Worm (Caenorhabditis elegans) whole organism, late embryonic: Measurements from ENCODE around the gene swsn-4.

Experiments
- C08G9.2 ChIP-seq: sonication (generic microtip); optimal IDR thresholded peaks from 2 replicates; lab custom pipeline; 2016; ENCODE audit warnings: mild to moderate bottlenecking, missing genetic modification characterization, moderate library complexity, missing compliant biosample characterization
- F13H6.1 ChIP-seq: sonication (generic microtip); optimal IDR thresholded peaks from 2 replicates; lab custom pipeline; 2016; ENCODE audit warnings: missing genetic modification characterization, missing compliant biosample characterization
- K02D7.2 ChIP-seq: sonication (generic microtip); optimal IDR thresholded peaks from 2 replicates; lab custom pipeline; 2017; ENCODE audit warnings: mild to moderate bottlenecking, missing genetic modification characterization, missing compliant biosample characterization
- Y22D7AL.16 ChIP-seq: sonication (generic microtip); optimal IDR thresholded peaks from 2 replicates; lab custom pipeline; 2016; ENCODE audit warnings: missing genetic modification characterization, missing compliant biosample characterization
- ahr-1 ChIP-seq: sonication (generic microtip); optimal IDR thresholded peaks from 2 replicates; lab custom pipeline; 2016; ENCODE audit warnings: missing genetic modification characterization, missing compliant biosample characterization
- ama-1 ChIP-seq: fragments of 150-350 bp; optimal IDR thresholded peaks from 2 replicates; lab custom pipeline; 2014
- ceh-18 ChIP-seq: sonication (generic microtip); optimal IDR thresholded peaks from 2 replicates; lab custom pipeline; 2016; ENCODE audit warnings: missing genetic modification characterization, missing compliant biosample characterization
- ceh-19 ChIP-seq: fragments of 200-800 bp; sonication (Bioruptor generic); optimal IDR thresholded peaks from 2 replicates; lab custom pipeline; 2018; ENCODE audit warnings: mild to moderate bottlenecking, missing genetic modification characterization, missing compliant biosample characterization
- ceh-2 ChIP-seq: sonication (generic microtip); optimal IDR thresholded peaks from 2 replicates; lab custom pipeline; 2016; ENCODE audit warnings: missing genotype, missing genetic modification characterization, missing compliant biosample characterization
- ceh-22 ChIP-seq: sonication (generic microtip); optimal IDR thresholded peaks from 2 replicates; lab custom pipeline; 2017; ENCODE audit warnings: missing biosample characterization, missing genetic modification characterization
- ceh-24 ChIP-seq: sonication (generic microtip); optimal IDR thresholded peaks from 2 replicates; lab custom pipeline; 2016; ENCODE audit warnings: mild to moderate bottlenecking, missing genetic modification characterization, missing compliant biosample characterization
- ceh-30 ChIP-seq: fragments of 150-350 bp; optimal IDR thresholded peaks from 2 replicates; lab custom pipeline; 2014; ENCODE audit warnings: missing biosample characterization, missing genetic modification characterization
- ceh-34 ChIP-seq: sonication (generic microtip); optimal IDR thresholded peaks from 2 replicates; lab custom pipeline; 2016; ENCODE audit warnings: mild to moderate bottlenecking, missing genetic modification characterization, missing compliant biosample characterization
- ceh-48 ChIP-seq: sonication (generic microtip); optimal IDR thresholded peaks from 2 replicates; lab custom pipeline; 2016; ENCODE audit warnings: missing genetic modification characterization, inconsistent platforms, missing compliant biosample characterization
- ceh-9 ChIP-seq: sonication (generic microtip); optimal IDR thresholded peaks from 2 replicates; lab custom pipeline; 2016; ENCODE audit warnings: mild to moderate bottlenecking, missing genetic modification characterization, inconsistent platforms, missing compliant biosample characterization
- che-1 ChIP-seq: sonication (generic microtip); optimal IDR thresholded peaks from 2 replicates; lab custom pipeline; 2016; ENCODE audit warnings: mild to moderate bottlenecking, missing genetic modification characterization, missing compliant biosample characterization
- dve-1 ChIP-seq: sonication (generic microtip); optimal IDR thresholded peaks from 2 replicates; lab custom pipeline; 2017; ENCODE audit warnings: antibody characterized with exemption, mild to moderate bottlenecking, missing genetic modification characterization, missing compliant biosample characterization
- eyg-1 ChIP-seq: sonication (generic microtip); optimal IDR thresholded peaks from 2 replicates; lab custom pipeline; 2016; ENCODE audit warnings: missing genotype, missing genetic modification characterization, missing compliant biosample characterization
- fkh-6 ChIP-seq: sonication (generic microtip); optimal IDR thresholded peaks from 2 replicates; lab custom pipeline; 2016; ENCODE audit warnings: missing genetic modification characterization, missing compliant biosample characterization
- gmeb-2 ChIP-seq: sonication (generic microtip); optimal IDR thresholded peaks from 2 replicates; lab custom pipeline; 2016; ENCODE audit warnings: missing genetic modification characterization, inconsistent platforms, missing compliant biosample characterization
- hlh-13 ChIP-seq: fragments of 200-800 bp; sonication (Bioruptor generic); optimal IDR thresholded peaks from 2 replicates; lab custom pipeline; 2018; ENCODE audit warnings: mild to moderate bottlenecking, missing genetic modification characterization, missing compliant biosample characterization
- hlh-15 ChIP-seq: sonication (generic microtip); optimal IDR thresholded peaks from 2 replicates; lab custom pipeline; 2016; ENCODE audit warnings: missing genetic modification characterization, missing compliant biosample characterization
- hlh-30 ChIP-seq: sonication (generic microtip); optimal IDR thresholded peaks from 2 replicates; lab custom pipeline; 2017; ENCODE audit warnings: antibody characterized with exemption, missing genetic modification characterization, missing compliant biosample characterization; ENCODE audit not compliant: insufficient read depth
- hlh-6 ChIP-seq: sonication (generic microtip); optimal IDR thresholded peaks from 2 replicates; lab custom pipeline; 2016; ENCODE audit warnings: missing genotype, missing genetic modification characterization, missing compliant biosample characterization
- lin-11 ChIP-seq: fragments of 200-800 bp; sonication (Bioruptor generic); optimal IDR thresholded peaks from 2 replicates; lab custom pipeline; 2018; ENCODE audit warnings: mild to moderate bottlenecking, missing genetic modification characterization, missing compliant biosample characterization
- mec-3 ChIP-seq: sonication (generic microtip); optimal IDR thresholded peaks from 2 replicates; lab custom pipeline; 2016; ENCODE audit warnings: borderline replicate concordance, missing genetic modification characterization, missing compliant biosample characterization
- nfya-1 ChIP-seq: sonication (generic microtip); optimal IDR thresholded peaks from 2 replicates; lab custom pipeline; 2017; ENCODE audit warnings: missing genetic modification characterization, mild to moderate bottlenecking, missing compliant biosample characterization, antibody characterized with exemption, moderate library complexity
- nhr-11 ChIP-seq: fragments of 150-350 bp; optimal IDR thresholded peaks from 2 replicates; lab custom pipeline; 2014; ENCODE audit warnings: missing biosample characterization, missing genetic modification characterization
- nhr-232 ChIP-seq: sonication (generic microtip); optimal IDR thresholded peaks from 2 replicates; lab custom pipeline; 2016; ENCODE audit warnings: missing genetic modification characterization, missing compliant biosample characterization
- npax-4 ChIP-seq: sonication (generic microtip); optimal IDR thresholded peaks from 2 replicates; lab custom pipeline; 2016; ENCODE audit warnings: missing genetic modification characterization, missing compliant biosample characterization
- odd-2 ChIP-seq: sonication (generic microtip); optimal IDR thresholded peaks from 2 replicates; lab custom pipeline; 2017; ENCODE audit warnings: antibody characterized with exemption, mild to moderate bottlenecking, missing genetic modification characterization, missing compliant biosample characterization
- pag-3 ChIP-seq: sonication (generic microtip); optimal IDR thresholded peaks from 2 replicates; lab custom pipeline; 2016; ENCODE audit warnings: missing compliant biosample characterization, missing genetic modification characterization, borderline replicate concordance
- pat-9 ChIP-seq: fragments of 200-800 bp; sonication (Bioruptor generic); optimal IDR thresholded peaks from 2 replicates; lab custom pipeline; 2018; ENCODE audit warnings: mild to moderate bottlenecking, missing genetic modification characterization, moderate library complexity, missing compliant biosample characterization
- pha-4 ChIP-seq: fragments of 150-350 bp; optimal IDR thresholded peaks from 2 replicates; lab custom pipeline; 2018; ENCODE audit warnings: missing biosample characterization, missing genetic modification reagents, missing genetic modification characterization
- pros-1 ChIP-seq: fragments of 150-350 bp; optimal IDR thresholded peaks from 2 replicates; lab custom pipeline; 2014; ENCODE audit warnings: missing biosample characterization, missing genetic modification reagents, missing genetic modification characterization
- rnt-1 ChIP-seq: sonication (generic microtip); optimal IDR thresholded peaks from 2 replicates; lab custom pipeline; 2016; ENCODE audit warnings: missing genetic modification characterization, missing compliant biosample characterization
- sdc-2 ChIP-seq: sonication (generic microtip); optimal IDR thresholded peaks from 2 replicates; lab custom pipeline; 2016; ENCODE audit warnings: missing genotype, missing genetic modification characterization, missing compliant biosample characterization
- sox-4 ChIP-seq: sonication (generic microtip); optimal IDR thresholded peaks from 2 replicates; lab custom pipeline; 2017; ENCODE audit warnings: mild to moderate bottlenecking, missing genetic modification characterization, inconsistent platforms, missing compliant biosample characterization
- syd-9 ChIP-seq: sonication (generic microtip); optimal IDR thresholded peaks from 2 replicates; lab custom pipeline; 2016; ENCODE audit warnings: mild to moderate bottlenecking, missing genetic modification characterization, moderate library complexity, missing compliant biosample characterization
- tbx-2 ChIP-seq: sonication (generic microtip); optimal IDR thresholded peaks from 2 replicates; lab custom pipeline; 2016; ENCODE audit warnings: missing genetic modification characterization, missing compliant biosample characterization
- tbx-7 ChIP-seq: sonication (generic microtip); optimal IDR thresholded peaks from 2 replicates; lab custom pipeline; 2016; ENCODE audit warnings: missing genotype, missing genetic modification characterization, missing compliant biosample characterization
- unc-3 ChIP-seq, 2 experiments: fragments of 200-800 bp in 1 of 2; sonication (Bioruptor generic) in 1 of 2; sonication (generic microtip) in 1 of 2; conservative IDR thresholded peaks in 1 of 2; optimal IDR thresholded peaks in 1 of 2; 2 replicates each; pipeline versions ENCODE4 v1.3.6 to Lab custom; 2016 to 2022; ENCODE audit warnings: missing compliant biosample characterization in 2 of 2, missing genetic modification characterization in 2 of 2, missing genetic modification reagents in 1 of 2
- unc-55 ChIP-seq: sonication (generic microtip); optimal IDR thresholded peaks from 2 replicates; lab custom pipeline; 2017; ENCODE audit warnings: missing biosample characterization, missing genetic modification reagents, missing genetic modification characterization
- zip-5 ChIP-seq: sonication (generic microtip); optimal IDR thresholded peaks from 2 replicates; lab custom pipeline; 2016; ENCODE audit warnings: missing genetic modification characterization, missing compliant biosample characterization
- ztf-16 ChIP-seq: sonication (generic microtip); optimal IDR thresholded peaks from 2 replicates; lab custom pipeline; 2017; ENCODE audit warnings: missing genetic modification characterization, missing compliant biosample characterization

Gene swsn-4

ce11 chrIV:11126004-11126027 lies at the start of gene swsn-4:
Gene swsn-4, plus strand, starts transcription at chrIV:11126024.
- no peak for TF ChIP-seq sdc-2 (tag; lab: Kevin White, UChicago)
- no peak for TF ChIP-seq pha-4
- TF ChIP-seq ceh-48 (tag; lab: Kevin White, UChicago), result no peak
- TF ChIP-seq sox-4 (tag; lab: Kevin White, UChicago), result no peak
- no peak for TF ChIP-seq rnt-1 (tag; lab: Kevin White, UChicago)
- TF ChIP-seq lin-11 (tag; lab: Kevin White, UChicago), result no peak
- no peak for TF ChIP-seq ceh-2 (tag; lab: Kevin White, UChicago)
- no peak for TF ChIP-seq hlh-15 (tag; lab: Kevin White, UChicago)
- TF ChIP-seq, all 69 proteins: peak for 0

ce11 chrIV:11078482-11078881 lies 47.3 kb upstream of the swsn-4 start, which contains the start of gene Y5F2A.4:
Gene Y5F2A.4, minus strand, starts transcription at chrIV:11078582.
- no peak for TF ChIP-seq F13H6.1 (tag; lab: Kevin White, UChicago)

- TF ChIP-seq npax-4, result no peak
- peak; percentile 26 for TF ChIP-seq ama-1
Measured at ce11 chrIV:11080823-11081285, 45.0 kb upstream of the swsn-4 start, which contains the start of gene atg-7. Gene atg-7, minus strand, starts transcription at chrIV:11081055.

ce11 chrIV:11082153-11082552 lies 43.7 kb upstream of the swsn-4 start, which contains the start of gene let-70:
Gene let-70, minus strand, starts transcription at chrIV:11082253.
- no peak for TF ChIP-seq odd-2
- no peak for TF ChIP-seq dve-1

ce11 chrIV:11082789-11083235 lies 43.0 kb upstream of the swsn-4 start:
- TF ChIP-seq ceh-2 (tag; lab: Kevin White, UChicago) (peak; percentile 81), unc-55 (peak; percentile 85), nfya-1 (tag; lab: Kevin White, UChicago) (peak; percentile 97), tbx-7 (tag; lab: Kevin White, UChicago) (no peak), tbx-2 (tag; lab: Kevin White, UChicago) (peak; percentile 94), K02D7.2 (tag; lab: Kevin White, UChicago) (no peak), ceh-22 (peak; percentile 48), hlh-6 (peak; percentile 27), pat-9 (no peak), ceh-34 (tag; lab: Kevin White, UChicago) (peak; percentile 95), eyg-1 (tag; lab: Kevin White, UChicago) (peak; percentile 27), ceh-30 (peak; percentile 79), ama-1 (no peak), sdc-2 (tag; lab: Kevin White, UChicago) (peak; percentile 43), mec-3 (peak; percentile 18), zip-5 (tag; lab: Kevin White, UChicago) (no peak), sox-4 (tag; lab: Kevin White, UChicago) (no peak), lin-11 (tag; lab: Kevin White, UChicago) (no peak), unc-3 (GFP tag; conservative IDR thresholded peaks at IDR 0.05; lab: Robert Waterston, UW) (no peak), unc-3 (tag; optimal IDR thresholded peaks at IDR 0.05; lab: Kevin White, UChicago) (peak; percentile 40), pros-1 (tag; lab: Kevin White, UChicago) (peak; percentile 93), hlh-30 (peak; percentile 97), Y22D7AL.16 (tag; lab: Kevin White, UChicago) (no peak), ceh-18 (peak; percentile 94), hlh-13 (GFP tag; lab: Kevin White, UChicago) (no peak), che-1 (tag; lab: Kevin White, UChicago) (no peak), ztf-16 (tag; lab: Kevin White, UChicago) (peak; percentile 54), C08G9.2 (tag; lab: Kevin White, UChicago) (peak; percentile 40), gmeb-2 (tag; lab: Kevin White, UChicago) (no peak), ceh-19 (GFP tag; lab: Kevin White, UChicago) (peak; percentile 64), nhr-11 (tag; lab: Kevin White, UChicago) (no peak), ceh-24 (no peak), nhr-232 (tag; lab: Kevin White, UChicago) (no peak), hlh-15 (tag; lab: Kevin White, UChicago) (no peak), syd-9 (tag; lab: Kevin White, UChicago) (peak; percentile 67), fkh-6 (tag; lab: Kevin White, UChicago) (peak; percentile 24), ahr-1 (no peak), pag-3 (tag; lab: Kevin White, UChicago) (no peak), ceh-9 (tag; lab: Kevin White, UChicago) (no peak), odd-2 (no peak)
